Fruit fly (Drosophila melanogaster): Measurements from ENCODE around the gene CG15201.

DNA sequence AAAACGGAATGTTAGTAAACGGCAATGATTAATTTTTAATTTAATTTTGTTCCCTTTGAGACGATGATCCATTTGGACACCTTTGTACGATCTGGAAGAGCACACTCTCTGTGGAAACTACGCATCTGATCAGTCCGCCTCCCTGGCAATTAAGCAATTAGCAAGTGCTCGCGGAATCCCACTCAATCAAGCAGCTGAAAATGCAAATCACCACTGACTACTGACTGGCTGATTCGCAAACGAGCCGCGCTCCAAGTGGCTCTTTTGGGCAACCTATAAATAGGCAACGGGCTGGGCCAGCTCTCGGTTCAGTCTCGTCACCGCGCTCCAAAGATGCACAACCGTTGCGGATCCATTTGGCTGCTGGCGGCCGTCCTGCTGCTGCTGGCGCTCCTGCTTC is at the start of gene CG15201:
- TF ChIP-seq ttk (optimal IDR thresholded peaks at IDR 0.05) = no peak
- no peak for TF ChIP-seq psq (optimal IDR thresholded peaks at IDR 0.05)
- TF ChIP-seq h (optimal IDR thresholded peaks at IDR 0.05) = no peak

Measured in Kc167 (cell line).